Fruit fly (Drosophila melanogaster) Kc167 (cell line): ENCODE results near the gene CG12439.

Experiments
- Sin3A ChIP-seq: fragments of >200 bp; optimal IDR thresholded peaks from 2 replicates; lab custom pipeline; 2018; ENCODE audit warnings: missing external identifiers
- ttk ChIP-seq: sonication (Bioruptor generic); optimal IDR thresholded peaks from 2 replicates; lab custom pipeline; 2017; ENCODE audit warnings: missing external identifiers

DNA sequence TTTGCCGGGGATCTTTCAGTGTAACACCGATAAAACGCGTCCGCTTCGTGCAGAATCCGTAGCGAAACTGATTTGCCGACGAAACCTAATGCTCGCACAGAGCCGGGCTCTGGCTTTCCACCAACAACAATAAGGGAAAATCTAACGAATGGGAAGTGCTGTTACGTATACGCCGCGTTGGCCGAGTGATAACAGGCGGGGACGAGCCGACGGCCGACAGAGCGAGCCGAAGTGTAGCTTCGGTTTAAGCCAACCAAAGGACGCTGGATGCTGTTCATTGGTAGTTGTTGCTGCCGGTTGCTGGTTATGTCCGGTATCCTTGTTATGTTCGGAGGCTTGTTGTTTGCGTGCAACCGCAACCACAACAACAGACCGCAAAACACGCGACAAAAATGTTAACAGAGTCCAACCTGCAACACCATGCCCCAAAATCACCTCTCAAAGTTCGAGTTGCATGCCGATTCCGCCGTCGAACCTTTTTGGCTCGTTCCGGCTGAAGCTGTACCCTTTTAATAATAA lies 5.8 kb upstream of the CG12439 start, which contains the start of gene DIP-zeta:
- no peak for TF ChIP-seq Sin3A (lab: Kevin White, UChicago)
- no peak for TF ChIP-seq ttk (lab: Kevin White, UChicago)
